Worm (Caenorhabditis elegans): ENCODE measurements around the gene F40G12.10.

F40G12.10 gene

DNA sequence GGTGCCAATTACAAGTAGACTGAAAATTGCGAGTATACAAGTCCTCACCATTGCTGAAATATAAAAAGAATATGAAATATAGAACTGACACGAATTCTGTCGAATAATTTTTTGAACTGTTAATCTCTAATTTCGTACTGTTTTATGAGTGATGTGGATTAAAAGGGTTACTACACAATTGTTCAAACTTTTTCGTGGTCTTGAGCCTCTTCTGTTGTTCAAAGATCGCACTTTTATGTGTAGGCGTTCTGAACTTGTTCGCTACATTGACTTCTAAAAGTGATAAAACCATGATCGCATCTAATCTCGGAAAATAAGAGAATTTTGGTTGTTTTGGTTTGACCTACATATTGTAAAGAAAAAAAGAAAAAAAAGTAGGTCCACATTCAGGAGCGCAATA, 35.3 kb upstream of the F40G12.10 start, which contains the start of gene K02E11.4:
Gene K02E11.4, minus strand, starts transcription at position 101 of the 400 bp plus-strand sequence.
- TF ChIP-seq ceh-18 (tag; optimal IDR thresholded peaks at IDR 0.05) (no peak), ceh-19 (GFP tag; optimal IDR thresholded peaks at IDR 0.05) (no peak), ceh-9 (tag; optimal IDR thresholded peaks at IDR 0.05) (no peak), ceh-6 (GFP tag; optimal IDR thresholded peaks at IDR 0.05) (no peak), unc-3 (GFP tag; conservative IDR thresholded peaks at IDR 0.05) (no peak), unc-3 (tag; optimal IDR thresholded peaks at IDR 0.05) (no peak)

DNA sequence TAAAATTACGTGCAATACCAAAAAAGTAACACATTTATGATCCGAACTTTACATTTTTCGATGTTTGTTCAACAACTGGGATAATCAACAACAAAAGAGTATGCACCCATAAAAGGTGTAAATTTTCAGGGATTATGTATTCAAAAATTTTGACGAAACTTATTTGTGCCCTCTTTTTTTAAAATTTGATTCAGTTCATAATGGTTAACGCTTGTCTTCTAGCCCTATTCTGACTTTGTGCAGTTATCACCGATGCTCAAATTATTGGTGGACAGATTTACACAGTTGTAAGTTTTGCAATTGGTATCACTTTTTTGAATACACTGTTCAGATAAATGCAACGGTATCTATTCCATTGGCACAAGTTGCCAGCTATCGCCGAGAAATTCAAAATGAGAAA, 34.7 kb upstream of the F40G12.10 start, which contains the start of gene K02E11.6:
Gene K02E11.6, plus strand, starts transcription at position 149 of the 400 bp plus-strand sequence.
- TF ChIP-seq eyg-1 (tag; optimal IDR thresholded peaks at IDR 0.05), result no peak
- TF ChIP-seq hlh-15 (tag; optimal IDR thresholded peaks at IDR 0.05), result no peak
- no peak for TF ChIP-seq ttx-3 (tag; optimal IDR thresholded peaks at IDR 0.05)
- TF ChIP-seq pag-3 (tag; optimal IDR thresholded peaks at IDR 0.05; ENCODE audit: borderline replicate concordance), result no peak
- TF ChIP-seq hlh-8 (tag; optimal IDR thresholded peaks at IDR 0.05), result no peak
- TF ChIP-seq dve-1 (tag; optimal IDR thresholded peaks at IDR 0.05), result no peak
- TF ChIP-seq pha-2 (tag; optimal IDR thresholded peaks at IDR 0.05), result no peak
- TF ChIP-seq nhr-11 (tag; optimal IDR thresholded peaks at IDR 0.05), result no peak
- no peak for TF ChIP-seq ceh-34 (tag; optimal IDR thresholded peaks at IDR 0.05)
- no peak for TF ChIP-seq K02D7.2 (tag; optimal IDR thresholded peaks at IDR 0.05)
- TF ChIP-seq ets-4 (tag; optimal IDR thresholded peaks at IDR 0.05), result no peak
- no peak for TF ChIP-seq pqm-1 (tag; optimal IDR thresholded peaks at IDR 0.05)
- TF ChIP-seq fkh-10 (GFP tag; optimal IDR thresholded peaks at IDR 0.05), result no peak

DNA sequence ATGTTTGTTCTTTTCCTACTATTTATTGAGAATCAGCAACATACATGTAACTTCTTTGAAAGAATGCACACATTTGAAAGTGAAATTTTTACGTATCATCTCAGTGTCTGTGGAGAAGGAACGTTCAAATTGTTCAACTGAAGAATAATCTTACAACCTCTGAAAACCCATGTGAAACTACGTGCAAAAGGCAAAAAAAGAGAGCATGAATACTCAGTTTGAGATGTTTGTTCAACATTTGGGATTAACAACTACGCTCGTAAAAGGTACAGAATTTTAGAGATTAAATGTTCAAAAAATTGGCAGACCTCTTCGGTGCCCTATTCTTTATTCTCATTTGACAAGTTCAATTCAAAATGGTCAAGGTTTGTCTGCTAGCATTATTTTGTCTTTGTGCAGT, 31.3 kb upstream of the F40G12.10 start, which contains the start of gene K02E11.5:
Gene K02E11.5, plus strand, starts transcription at position 301 of the 400 bp plus-strand sequence.
- no peak for TF ChIP-seq C38D4.7 (GFP tag; optimal IDR thresholded peaks at IDR 0.05)
- TF ChIP-seq C08G9.2 (tag; optimal IDR thresholded peaks at IDR 0.05), result no peak
- TF ChIP-seq ceh-24 (tag; optimal IDR thresholded peaks at IDR 0.05), result no peak
- TF ChIP-seq pat-9 (tag; optimal IDR thresholded peaks at IDR 0.05), result no peak
- TF ChIP-seq madf-2 (tag; optimal IDR thresholded peaks at IDR 0.05), result no peak
- no peak for TF ChIP-seq ceh-45 (GFP tag; IDR thresholded peaks at IDR 0.05)
- TF ChIP-seq unc-86 (tag; optimal IDR thresholded peaks at IDR 0.05), result no peak
- no peak for TF ChIP-seq ahr-1 (tag; optimal IDR thresholded peaks at IDR 0.05)
- TF ChIP-seq ceh-2 (tag; optimal IDR thresholded peaks at IDR 0.05), result no peak
- no peak for TF ChIP-seq eyg-1 (tag; optimal IDR thresholded peaks at IDR 0.05)
- TF ChIP-seq pros-1 (tag; optimal IDR thresholded peaks at IDR 0.05), result no peak
- no peak for TF ChIP-seq tbx-2 (tag; optimal IDR thresholded peaks at IDR 0.05)
- no peak for TF ChIP-seq K09A11.1 (tag; optimal IDR thresholded peaks at IDR 0.05; ENCODE audit: insufficient read depth)
- TF ChIP-seq ets-4 (tag; optimal IDR thresholded peaks at IDR 0.05), result no peak
- TF ChIP-seq sox-4 (tag; optimal IDR thresholded peaks at IDR 0.05), result no peak
- no peak for TF ChIP-seq ztf-16 (tag; optimal IDR thresholded peaks at IDR 0.05)

DNA sequence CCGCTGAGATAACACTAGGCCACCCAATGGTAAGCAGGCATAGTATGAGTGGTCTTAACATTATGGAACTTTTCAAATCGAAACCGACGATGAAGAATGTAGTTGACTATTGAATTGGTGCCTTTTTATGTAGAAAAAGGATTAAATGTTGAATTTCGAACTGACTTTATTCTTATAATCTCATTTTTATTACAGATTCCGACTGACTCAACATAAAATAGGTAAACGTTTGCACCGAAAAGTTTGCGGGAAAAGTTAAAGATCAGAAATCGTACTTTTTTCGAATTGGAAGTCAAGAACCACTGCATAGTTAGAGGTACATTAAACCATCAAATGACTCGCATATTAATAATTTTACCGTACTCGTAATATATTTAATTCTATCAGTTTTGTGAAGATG, 29.1 kb upstream of the F40G12.10 start, which contains the start of gene K02E11.7:
Gene K02E11.7, minus strand, starts transcription at position 101 of the 400 bp plus-strand sequence.
- no peak for TF ChIP-seq K02D7.2 (tag; optimal IDR thresholded peaks at IDR 0.05)
- no peak for TF ChIP-seq fkh-6 (tag; optimal IDR thresholded peaks at IDR 0.05)
- no peak for TF ChIP-seq tbx-7 (tag; optimal IDR thresholded peaks at IDR 0.05)
- TF ChIP-seq pha-2 (tag; optimal IDR thresholded peaks at IDR 0.05), result no peak
- TF ChIP-seq hlh-15 (tag; optimal IDR thresholded peaks at IDR 0.05), result no peak
- TF ChIP-seq tbx-2 (tag; optimal IDR thresholded peaks at IDR 0.05), result no peak
- no peak for TF ChIP-seq ceh-30 (tag; optimal IDR thresholded peaks at IDR 0.05)
- no peak for TF ChIP-seq ceh-14 (tag; optimal IDR thresholded peaks at IDR 0.05)
- no peak for TF ChIP-seq madf-2 (tag; optimal IDR thresholded peaks at IDR 0.05)
